Worm (Caenorhabditis elegans): ENCODE measurements around the gene F11A5.17.

ce11 chrV:16182918-16183317, 18.9 kb upstream of the F11A5.17 start, which contains the start of gene srh-277:
- no peak for TF ChIP-seq dve-1 (tag; optimal IDR thresholded peaks at IDR 0.05)
- no peak for TF ChIP-seq syd-9 (tag; optimal IDR thresholded peaks at IDR 0.05)
- TF ChIP-seq ahr-1 (tag; optimal IDR thresholded peaks at IDR 0.05), result no peak
- TF ChIP-seq fkh-6 (tag; optimal IDR thresholded peaks at IDR 0.05), result no peak
- TF ChIP-seq nhr-11 (tag; optimal IDR thresholded peaks at IDR 0.05), result no peak
- TF ChIP-seq lim-6 (tag; optimal IDR thresholded peaks at IDR 0.05), result no peak
